Worm (Caenorhabditis elegans) whole organism, L4 larva: Measurements from ENCODE around the gene unc-27.

ENCODE experiments used
- R02D3.7 ChIP-seq: fragments of 150-350 bp; sonication (generic microtip); optimal IDR thresholded peaks from 3 replicates; lab custom pipeline; 2014; ENCODE audit warnings: missing biosample characterization, missing genetic modification characterization
- aha-1 ChIP-seq: fragments of 150-350 bp; peaks from one replicate; lab custom pipeline; 2014; ENCODE audit warnings: missing biosample characterization, missing genetic modification characterization
- aly-2 ChIP-seq: sonication (generic microtip); optimal IDR thresholded peaks from 2 replicates; lab custom pipeline; 2018; ENCODE audit warnings: missing biosample characterization, missing genetic modification characterization
- ceh-20 ChIP-seq: fragments of 200-800 bp; sonication (Bioruptor generic); IDR thresholded peaks from 2 replicates; pipeline ENCODE4 v1.3.6; 2022; ENCODE audit warnings: missing genetic modification reagents, missing genetic modification characterization, missing compliant biosample characterization
- ceh-32 ChIP-seq: sonication (generic microtip); optimal IDR thresholded peaks from 2 replicates; lab custom pipeline; 2016; ENCODE audit warnings: mild to moderate bottlenecking, missing genetic modification characterization, missing compliant biosample characterization; ENCODE audit not compliant: poor library complexity
- ceh-44 ChIP-seq: fragments of 200-800 bp; sonication (Bioruptor generic); IDR thresholded peaks from 2 replicates; pipeline ENCODE4 v1.3.6; 2022; ENCODE audit warnings: missing genetic modification reagents, missing genetic modification characterization, missing compliant biosample characterization
- ceh-62 ChIP-seq: sonication (generic microtip); optimal IDR thresholded peaks from 2 replicates; lab custom pipeline; 2017; ENCODE audit warnings: missing biosample characterization, missing genetic modification characterization
- ces-1 ChIP-seq: fragments of 150-350 bp; sonication (generic microtip); optimal IDR thresholded peaks from 4 replicates; lab custom pipeline; 2014; ENCODE audit warnings: missing biosample characterization, missing genetic modification reagents, missing genetic modification characterization
- cey-2 ChIP-seq: sonication (generic microtip); optimal IDR thresholded peaks from 3 replicates; lab custom pipeline; 2017; ENCODE audit warnings: missing genetic modification characterization, mild to moderate bottlenecking, missing compliant biosample characterization, antibody characterized with exemption, borderline replicate concordance; ENCODE audit not compliant: insufficient read depth
- ctbp-1 ChIP-seq: fragments of 200-800 bp; sonication (Bioruptor generic); IDR thresholded peaks from 2 replicates; pipeline ENCODE4 v1.3.6; 2022; ENCODE audit warnings: missing genetic modification reagents, missing genetic modification characterization, missing compliant biosample characterization
- daf-16 ChIP-seq, 3 experiments: sonication (generic microtip); optimal IDR thresholded peaks; 2 replicates each; lab custom pipeline; 2016 to 2017; ENCODE audit warnings: missing genetic modification characterization in 3 of 3, missing genetic modification reagents in 3 of 3, mild to moderate bottlenecking in 2 of 3, missing compliant biosample characterization in 2 of 3, missing biosample characterization in 1 of 3, moderate library complexity in 1 of 3
- egl-27 ChIP-seq: sonication (generic microtip); optimal IDR thresholded peaks from 3 replicates; lab custom pipeline; 2017; ENCODE audit warnings: missing biosample characterization, missing genetic modification reagents, missing genetic modification characterization
- egl-43 ChIP-seq: fragments of 200-800 bp; sonication (Bioruptor generic); IDR thresholded peaks from 2 replicates; pipeline ENCODE4 v1.3.6; 2022; ENCODE audit warnings: missing genetic modification reagents, missing genetic modification characterization, missing compliant biosample characterization
- fkh-10 ChIP-seq: fragments of 150-350 bp; optimal IDR thresholded peaks from 2 replicates; lab custom pipeline; 2014; ENCODE audit warnings: missing biosample characterization, missing genetic modification reagents, missing genetic modification characterization
- fos-1 ChIP-seq: fragments of 150-350 bp; optimal IDR thresholded peaks from 2 replicates; lab custom pipeline; 2014; ENCODE audit warnings: missing biosample characterization, missing genetic modification characterization
- hif-1 ChIP-seq, 2 experiments: sonication (generic microtip); optimal IDR thresholded peaks; 2 replicates each; lab custom pipeline; 2016 to 2017; ENCODE audit warnings: missing compliant biosample characterization in 2 of 2, missing genetic modification characterization in 2 of 2, missing genetic modification reagents in 2 of 2, missing genotype in 2 of 2, mild to moderate bottlenecking in 1 of 2
- hlh-11 ChIP-seq: fragments of 200-800 bp; sonication (Bioruptor generic); optimal IDR thresholded peaks from 2 replicates; lab custom pipeline; 2018; ENCODE audit warnings: mild to moderate bottlenecking, missing genetic modification characterization, missing compliant biosample characterization
- hlh-30 ChIP-seq: sonication (generic microtip); optimal IDR thresholded peaks from 2 replicates; lab custom pipeline; 2017; ENCODE audit warnings: antibody characterized with exemption, mild to moderate bottlenecking, missing genetic modification characterization, missing compliant biosample characterization; ENCODE audit not compliant: insufficient read depth
- hmg-1.1 ChIP-seq: fragments of 200-800 bp; sonication (Bioruptor generic); IDR thresholded peaks from 2 replicates; pipeline ENCODE4 v1.3.6; 2022; ENCODE audit warnings: missing genetic modification reagents, missing genetic modification characterization, missing compliant biosample characterization
- lim-7 ChIP-seq: fragments of 200-800 bp; sonication (Bioruptor generic); IDR thresholded peaks from 2 replicates; pipeline ENCODE4 v1.3.6; 2022; ENCODE audit warnings: missing genetic modification characterization, missing compliant biosample characterization
- lin-13 ChIP-seq: fragments of 150-350 bp; optimal IDR thresholded peaks from 2 replicates; lab custom pipeline; 2014; ENCODE audit warnings: missing biosample characterization, missing genetic modification reagents, missing genetic modification characterization
- lin-15B ChIP-seq: fragments of 150-350 bp; sonication (generic microtip); optimal IDR thresholded peaks from 3 replicates; lab custom pipeline; 2014; ENCODE audit warnings: missing biosample characterization, missing genetic modification characterization
- lin-38 ChIP-seq: fragments of 200-800 bp; sonication (Bioruptor generic); IDR thresholded peaks from 2 replicates; pipeline ENCODE4 v1.3.6; 2022; ENCODE audit warnings: missing genetic modification reagents, missing genetic modification characterization, missing compliant biosample characterization
- lir-3 ChIP-seq: sonication (generic microtip); optimal IDR thresholded peaks from 2 replicates; lab custom pipeline; 2016; ENCODE audit warnings: mild to moderate bottlenecking, missing genetic modification characterization, missing compliant biosample characterization
- madf-5 ChIP-seq, 2 experiments: fragments of 200-800 bp; sonication (Bioruptor generic); IDR thresholded peaks; 2 replicates each; pipeline ENCODE4 v1.3.6; 2022; ENCODE audit warnings: missing compliant biosample characterization in 2 of 2, missing genetic modification characterization in 2 of 2
- mdl-1 ChIP-seq, 2 experiments: fragments of 150-350 bp in 1 of 2; sonication (generic microtip) in 1 of 2; optimal IDR thresholded peaks; 2 replicates each; lab custom pipeline; 2014 to 2017; ENCODE audit warnings: missing biosample characterization in 2 of 2, missing genetic modification characterization in 2 of 2
- mep-1 ChIP-seq: fragments of 150-350 bp; sonication (generic microtip); optimal IDR thresholded peaks from 3 replicates; lab custom pipeline; 2014; ENCODE audit warnings: missing biosample characterization, missing genetic modification characterization
- mxl-2 ChIP-seq: fragments of 200-800 bp; sonication (Bioruptor generic); conservative IDR thresholded peaks from 2 replicates; pipeline ENCODE4 v1.3.6; 2022; ENCODE audit warnings: missing genetic modification reagents, missing genetic modification characterization, missing compliant biosample characterization
- mxl-3 ChIP-seq: fragments of 200-800 bp; sonication (Bioruptor generic); optimal IDR thresholded peaks from 2 replicates; lab custom pipeline; 2018; ENCODE audit warnings: mild to moderate bottlenecking, missing genetic modification characterization, missing compliant biosample characterization
- nhr-11 ChIP-seq: fragments of 150-350 bp; optimal IDR thresholded peaks from 2 replicates; lab custom pipeline; 2014; ENCODE audit warnings: missing biosample characterization, missing genetic modification characterization
- nhr-28 ChIP-seq: fragments of 150-350 bp; optimal IDR thresholded peaks from 2 replicates; lab custom pipeline; 2014; ENCODE audit warnings: missing biosample characterization, missing genetic modification characterization
- nhr-42 ChIP-seq: fragments of 200-800 bp; sonication (Bioruptor generic); IDR thresholded peaks from 2 replicates; pipeline ENCODE4 v1.3.6; 2022; ENCODE audit warnings: missing genetic modification characterization, missing compliant biosample characterization
- nhr-48 ChIP-seq: sonication (generic microtip); optimal IDR thresholded peaks from 2 replicates; lab custom pipeline; 2016; ENCODE audit warnings: mild to moderate bottlenecking, missing genetic modification characterization, missing compliant biosample characterization
- php-3 ChIP-seq: fragments of 200-800 bp; sonication (Bioruptor generic); IDR thresholded peaks from 2 replicates; pipeline ENCODE4 v1.3.6; 2022; ENCODE audit warnings: missing genetic modification reagents, missing genetic modification characterization, missing compliant biosample characterization
- rbr-2 ChIP-seq: sonication (generic microtip); optimal IDR thresholded peaks from 2 replicates; lab custom pipeline; 2016; ENCODE audit warnings: missing genotype, missing genetic modification characterization, missing compliant biosample characterization
- set-16 ChIP-seq: fragments of 200-800 bp; sonication (Bioruptor generic); IDR thresholded peaks from 2 replicates; pipeline ENCODE4 v1.3.6; 2022; ENCODE audit warnings: missing genetic modification reagents, missing genetic modification characterization, missing compliant biosample characterization
- snpc-1.2 ChIP-seq: fragments of 200-800 bp; sonication (Bioruptor generic); IDR thresholded peaks from 2 replicates; pipeline ENCODE4 v1.3.6; 2022; ENCODE audit warnings: missing genetic modification reagents, missing genetic modification characterization, missing compliant biosample characterization
- spr-3 ChIP-seq: fragments of 200-800 bp; sonication (Bioruptor generic); optimal IDR thresholded peaks from 2 replicates; lab custom pipeline; 2018; ENCODE audit warnings: mild to moderate bottlenecking, missing genetic modification characterization, missing compliant biosample characterization
- tag-97 ChIP-seq: fragments of 200-800 bp; sonication (Bioruptor generic); IDR thresholded peaks from 2 replicates; pipeline ENCODE4 v1.3.6; 2022; ENCODE audit warnings: missing genetic modification characterization, missing compliant biosample characterization
- unc-130 ChIP-seq: sonication (generic microtip); optimal IDR thresholded peaks from 2 replicates; lab custom pipeline; 2016; ENCODE audit warnings: missing genetic modification reagents, missing genetic modification characterization, missing compliant biosample characterization
- zfp-2 ChIP-seq: sonication (generic microtip); optimal IDR thresholded peaks from 2 replicates; lab custom pipeline; 2016; ENCODE audit warnings: mild to moderate bottlenecking, missing genetic modification characterization, missing compliant biosample characterization
- zip-11 ChIP-seq: fragments of 200-800 bp; sonication (Bioruptor generic); IDR thresholded peaks from 2 replicates; pipeline ENCODE4 v1.3.6; 2022; ENCODE audit warnings: missing genetic modification characterization, missing compliant biosample characterization
- ztf-11 ChIP-seq: fragments of 150-350 bp; optimal IDR thresholded peaks from 2 replicates; lab custom pipeline; 2014; ENCODE audit warnings: missing biosample characterization, missing genetic modification characterization
- ztf-7 ChIP-seq: fragments of 150-350 bp; optimal IDR thresholded peaks from 2 replicates; lab custom pipeline; 2014; ENCODE audit warnings: missing biosample characterization, missing genetic modification characterization

Gene unc-27

ce11 chrX:8800983-8801382, 11.7 kb downstream of the unc-27 start (continued):
- TF ChIP-seq unc-130 (GFP tag; lab: Kevin White, UChicago) = no peak
- TF ChIP-seq ctbp-1 (GFP tag; lab: Robert Waterston, UW) = peak; percentile 70; the same call in 1 of the 2 replicates
- no peak for TF ChIP-seq ceh-32 (tag; lab: Kevin White, UChicago)
- no peak for TF ChIP-seq egl-43 (GFP tag; lab: Robert Waterston, UW)
- no peak for TF ChIP-seq aly-2 (tag; lab: Kevin White, UChicago)
- peak in 1 of 2 experiments; percentile 9 for TF ChIP-seq hif-1 (tag; optimal IDR thresholded peaks at IDR 0.05; lab: Kevin White, UChicago)
- peak; percentile 17 for TF ChIP-seq hlh-11 (tag; lab: Kevin White, UChicago)
- TF ChIP-seq ces-1 (GFP tag; lab: Kevin White, UChicago) = peak; percentile 70
- TF ChIP-seq mxl-2 = no peak
- no peak for TF ChIP-seq lin-13 (GFP tag; lab: Kevin White, UChicago)
- TF ChIP-seq fkh-10 (GFP tag; lab: Kevin White, UChicago) = peak; percentile 79
- TF ChIP-seq daf-16 (GFP tag; optimal IDR thresholded peaks at IDR 0.05; lab: Kevin White, UChicago) = no peak
- TF ChIP-seq daf-16 (tag; optimal IDR thresholded peaks at IDR 0.05; lab: Kevin White, UChicago) = peak; percentile 9

ce11 chrX:8805475-8805874, 16.2 kb downstream of the unc-27 start:
- TF ChIP-seq madf-5 (GFP tag; IDR thresholded peaks at IDR 0.05; lab: Robert Waterston, UW) (no peak), zip-11 (GFP tag; lab: Robert Waterston, UW) (no peak), ceh-20 (GFP tag; lab: Robert Waterston, UW) (no peak), egl-43 (GFP tag; lab: Robert Waterston, UW) (0 out of 2 replicates have a peak, but pooled peaks have one; percentile 20), aha-1 (tag; lab: Kevin White, UChicago) (peak; percentile 71), set-16 (peak; percentile 97)
- TF ChIP-seq, all 104 proteins: peak for 3

- TF ChIP-seq mdl-1 (tag; optimal IDR thresholded peaks at IDR 0.05; lab: Kevin White, UChicago) = peak in 1 of 2 experiments; percentile 78
- no peak for TF ChIP-seq tag-97 (GFP tag; lab: Robert Waterston, UW)
- peak; percentile 58 for TF ChIP-seq hmg-1.1
- peak; percentile 39 for TF ChIP-seq aha-1 (tag; lab: Kevin White, UChicago)
- no peak for TF ChIP-seq spr-3
- TF ChIP-seq nhr-28 = no peak
- no peak for TF ChIP-seq cey-2
- no peak for TF ChIP-seq fos-1 (tag; lab: Kevin White, UChicago)
- no peak for TF ChIP-seq ztf-11 (tag; lab: Kevin White, UChicago)
- no peak for TF ChIP-seq egl-27 (tag; lab: Kevin White, UChicago)
- no peak for TF ChIP-seq R02D3.7 (tag; lab: Kevin White, UChicago)
- TF ChIP-seq hlh-11 (tag; lab: Kevin White, UChicago) = peak; percentile 14
- peak; percentile 84 for TF ChIP-seq hlh-30 (tag; lab: Kevin White, UChicago)
- 0 out of 2 replicates have a peak, but pooled peaks have one; percentile 27 for TF ChIP-seq ceh-20 (GFP tag; lab: Robert Waterston, UW)
- no peak for TF ChIP-seq lir-3 (tag; lab: Kevin White, UChicago)
- peak; percentile 25 for TF ChIP-seq nhr-11
- peak; percentile 25; the same call in 1 of the 2 replicates for TF ChIP-seq lin-38 (GFP tag; lab: Robert Waterston, UW)
- TF ChIP-seq rbr-2 (tag; lab: Kevin White, UChicago) = peak; percentile 73
- TF ChIP-seq ceh-44 (GFP tag; lab: Robert Waterston, UW) = 0 out of 2 replicates have a peak, but pooled peaks have one; percentile 4
- TF ChIP-seq nhr-48 (tag; lab: Kevin White, UChicago) = no peak
- TF ChIP-seq lim-7 (GFP tag; lab: Robert Waterston, UW) = no peak
- no peak for TF ChIP-seq nhr-42 (GFP tag; lab: Robert Waterston, UW)
- no peak for TF ChIP-seq zfp-2 (tag; lab: Kevin White, UChicago)
- no peak for TF ChIP-seq snpc-1.2 (GFP tag; lab: Robert Waterston, UW)
- no peak for TF ChIP-seq ceh-62 (tag; lab: Kevin White, UChicago)
- no peak for TF ChIP-seq ztf-7 (tag; lab: Kevin White, UChicago)
- TF ChIP-seq lin-13 (GFP tag; lab: Kevin White, UChicago) = no peak
- peak in 1 of 2 experiments; percentile 48 for TF ChIP-seq hif-1 (tag; optimal IDR thresholded peaks at IDR 0.05; lab: Kevin White, UChicago)
- no peak for TF ChIP-seq lin-15B (tag; lab: Kevin White, UChicago)
- peak; percentile 72 for TF ChIP-seq mxl-3 (GFP tag; lab: Kevin White, UChicago)
- 0 out of 2 replicates have a peak, but pooled peaks have one; percentile 22 for TF ChIP-seq php-3
- peak; percentile 77; the same call in 1 of the 2 replicates for TF ChIP-seq egl-43 (GFP tag; lab: Robert Waterston, UW)
- peak; percentile 51 for TF ChIP-seq mep-1
Observed at ce11 chrX:8806070-8806799, 17.0 kb downstream of the unc-27 start, which contains the start of gene R04E5.8. TSS of gene R04E5.8 (minus strand) at chrX:8806120.
